Worm (Caenorhabditis elegans) whole organism, L3 larva: Measurements from ENCODE around the gene C03B1.9.

Experiments
- R02D3.7 ChIP-seq: fragments of 150-350 bp; optimal IDR thresholded peaks from 2 replicates; lab custom pipeline; 2014; ENCODE audit warnings: missing biosample characterization, missing genetic modification characterization
- ZK546.5 ChIP-seq: sonication (generic microtip); optimal IDR thresholded peaks from 2 replicates; lab custom pipeline; 2017; ENCODE audit warnings: missing biosample characterization, missing genetic modification characterization
- aly-2 ChIP-seq: fragments of 150-350 bp; optimal IDR thresholded peaks from 2 replicates; lab custom pipeline; 2014; ENCODE audit warnings: missing biosample characterization, missing genetic modification characterization
- ama-1 ChIP-seq: fragments of 150-350 bp; optimal IDR thresholded peaks from 2 replicates; lab custom pipeline; 2018
- ceh-16 ChIP-seq: sonication (generic microtip); optimal IDR thresholded peaks from 2 replicates; lab custom pipeline; 2017; ENCODE audit warnings: missing biosample characterization, missing genetic modification characterization
- ceh-28 ChIP-seq: fragments of 150-350 bp; optimal IDR thresholded peaks from 2 replicates; lab custom pipeline; 2014; ENCODE audit warnings: missing biosample characterization, missing genetic modification reagents, missing genetic modification characterization
- ceh-82 ChIP-seq: fragments of 150-350 bp; optimal IDR thresholded peaks from 2 replicates; lab custom pipeline; 2014; ENCODE audit warnings: missing biosample characterization, missing genetic modification characterization
- ceh-9 ChIP-seq: sonication (generic microtip); optimal IDR thresholded peaks from 2 replicates; lab custom pipeline; 2018; ENCODE audit warnings: missing biosample characterization, missing genetic modification characterization
- daf-12 ChIP-seq: fragments of 150-350 bp; optimal IDR thresholded peaks from 2 replicates; lab custom pipeline; 2014; ENCODE audit warnings: missing biosample characterization, missing genetic modification reagents, missing genetic modification characterization
- egl-27 ChIP-seq: sonication (generic microtip); optimal IDR thresholded peaks from 4 replicates; lab custom pipeline; 2017; ENCODE audit warnings: missing biosample characterization, missing genetic modification reagents, missing genetic modification characterization
- elt-2 ChIP-seq: sonication (generic microtip); optimal IDR thresholded peaks from 2 replicates; lab custom pipeline; 2016; ENCODE audit warnings: missing genetic modification reagents, mild to moderate bottlenecking, missing genetic modification characterization, missing compliant biosample characterization
- elt-3 ChIP-seq, 3 experiments: fragments of 150-350 bp in 1 of 3; sonication (generic microtip) in 2 of 3; optimal IDR thresholded peaks; 2 replicates in 2 of 3; 4 replicates in 1 of 3; lab custom pipeline; 2014 to 2017; ENCODE audit warnings: missing biosample characterization in 3 of 3, missing genetic modification characterization in 3 of 3
- eor-1 ChIP-seq, 2 experiments: fragments of 150-350 bp; optimal IDR thresholded peaks; 2 replicates each; lab custom pipeline; 2014 to 2018; ENCODE audit warnings: missing biosample characterization in 2 of 2, missing genetic modification characterization in 2 of 2
- fkh-10 ChIP-seq: sonication (generic microtip); optimal IDR thresholded peaks from 2 replicates; lab custom pipeline; 2017; ENCODE audit warnings: missing biosample characterization, missing genetic modification reagents, missing genetic modification characterization
- fkh-2 ChIP-seq: fragments of 150-350 bp; optimal IDR thresholded peaks from 2 replicates; lab custom pipeline; 2014; ENCODE audit warnings: missing biosample characterization, missing genetic modification reagents, missing genetic modification characterization
- fos-1 ChIP-seq: fragments of 150-350 bp; optimal IDR thresholded peaks from 2 replicates; lab custom pipeline; 2014; ENCODE audit warnings: missing biosample characterization, missing genetic modification characterization
- hmg-11 ChIP-seq: sonication (generic microtip); optimal IDR thresholded peaks from 2 replicates; lab custom pipeline; 2016; ENCODE audit warnings: missing genetic modification characterization, missing compliant biosample characterization
- jun-1 ChIP-seq: fragments of 150-350 bp; optimal IDR thresholded peaks from 2 replicates; lab custom pipeline; 2014; ENCODE audit warnings: missing biosample characterization, missing genetic modification reagents, missing genetic modification characterization
- lin-15B ChIP-seq: fragments of 150-350 bp; optimal IDR thresholded peaks from 2 replicates; lab custom pipeline; 2014; ENCODE audit warnings: missing biosample characterization, missing genetic modification characterization
- lin-39 ChIP-seq: fragments of 150-350 bp; optimal IDR thresholded peaks from 2 replicates; lab custom pipeline; 2018; ENCODE audit warnings: missing biosample characterization, missing genetic modification reagents, missing genetic modification characterization
- lsy-12 ChIP-seq: sonication (generic microtip); optimal IDR thresholded peaks from 2 replicates; lab custom pipeline; 2016; ENCODE audit warnings: mild to moderate bottlenecking, missing genetic modification characterization, missing compliant biosample characterization
- mdl-1 ChIP-seq: fragments of 150-350 bp; optimal IDR thresholded peaks from 2 replicates; lab custom pipeline; 2014; ENCODE audit warnings: missing biosample characterization, missing genetic modification characterization
- mml-1 ChIP-seq: fragments of 150-350 bp; sonication (generic microtip); optimal IDR thresholded peaks from 3 replicates; lab custom pipeline; 2014; ENCODE audit warnings: missing biosample characterization, missing genetic modification characterization
- nfya-1 ChIP-seq: sonication (generic microtip); optimal IDR thresholded peaks from 2 replicates; lab custom pipeline; 2017; ENCODE audit warnings: missing genetic modification characterization, mild to moderate bottlenecking, missing compliant biosample characterization, antibody characterized with exemption, moderate library complexity; ENCODE audit not compliant: insufficient read depth
- nhr-11 ChIP-seq: fragments of 150-350 bp; optimal IDR thresholded peaks from 2 replicates; lab custom pipeline; 2014; ENCODE audit warnings: missing biosample characterization, missing genetic modification characterization
- nhr-12 ChIP-seq: fragments of 150-350 bp; optimal IDR thresholded peaks from 2 replicates; lab custom pipeline; 2014; ENCODE audit warnings: missing biosample characterization, missing genetic modification characterization
- nhr-23 ChIP-seq: fragments of 150-350 bp; optimal IDR thresholded peaks from 2 replicates; lab custom pipeline; 2014; ENCODE audit warnings: missing biosample characterization, missing genetic modification reagents, missing genetic modification characterization
- nhr-237 ChIP-seq: fragments of 150-350 bp; optimal IDR thresholded peaks from 2 replicates; lab custom pipeline; 2014; ENCODE audit warnings: missing biosample characterization, missing genetic modification characterization
- nhr-25 ChIP-seq: sonication (generic microtip); optimal IDR thresholded peaks from 2 replicates; lab custom pipeline; 2017; ENCODE audit warnings: missing biosample characterization, missing genetic modification characterization
- nhr-28 ChIP-seq: fragments of 150-350 bp; optimal IDR thresholded peaks from 2 replicates; lab custom pipeline; 2014; ENCODE audit warnings: missing biosample characterization, missing genetic modification characterization
- nhr-43 ChIP-seq: sonication (generic microtip); optimal IDR thresholded peaks from 2 replicates; lab custom pipeline; 2016; ENCODE audit warnings: mild to moderate bottlenecking, missing genetic modification characterization, missing compliant biosample characterization; ENCODE audit not compliant: poor library complexity, severe bottlenecking
- nhr-67 ChIP-seq: fragments of 150-350 bp; optimal IDR thresholded peaks from 2 replicates; lab custom pipeline; 2014; ENCODE audit warnings: missing biosample characterization, missing genetic modification characterization
- nhr-76 ChIP-seq: fragments of 150-350 bp; sonication (generic microtip); optimal IDR thresholded peaks from 5 replicates; lab custom pipeline; 2014; ENCODE audit warnings: missing biosample characterization, missing genetic modification characterization
- nhr-77 ChIP-seq: fragments of 150-350 bp; optimal IDR thresholded peaks from 2 replicates; lab custom pipeline; 2014; ENCODE audit warnings: missing biosample characterization, missing genetic modification characterization
- pha-4 ChIP-seq: fragments of 150-350 bp; optimal IDR thresholded peaks from 2 replicates; lab custom pipeline; 2014; ENCODE audit warnings: missing biosample characterization, missing genetic modification reagents, missing genetic modification characterization
- pqm-1 ChIP-seq: fragments of 150-350 bp; optimal IDR thresholded peaks from 2 replicates; lab custom pipeline; 2017; ENCODE audit warnings: missing biosample characterization, missing genetic modification characterization, inconsistent platforms
- sea-2 ChIP-seq: fragments of 150-350 bp; sonication (generic microtip); optimal IDR thresholded peaks from 4 replicates; lab custom pipeline; 2014; ENCODE audit warnings: missing biosample characterization, missing genetic modification reagents, missing genetic modification characterization
- skn-1 ChIP-seq: fragments of 150-350 bp; optimal IDR thresholded peaks from 2 replicates; lab custom pipeline; 2014; ENCODE audit warnings: missing biosample characterization, missing genetic modification characterization
- snpc-4 ChIP-seq: fragments of 150-350 bp; optimal IDR thresholded peaks from 2 replicates; lab custom pipeline; 2014; ENCODE audit warnings: missing biosample characterization, missing genetic modification characterization
- tbx-2 ChIP-seq: sonication (generic microtip); optimal IDR thresholded peaks from 2 replicates; lab custom pipeline; 2016; ENCODE audit warnings: mild to moderate bottlenecking, missing genetic modification characterization, missing compliant biosample characterization
- unc-39 ChIP-seq: sonication (generic microtip); optimal IDR thresholded peaks from 4 replicates; lab custom pipeline; 2017; ENCODE audit warnings: missing biosample characterization, missing genetic modification characterization
- unc-62 ChIP-seq: fragments of 150-350 bp; sonication (generic microtip); optimal IDR thresholded peaks from 4 replicates; lab custom pipeline; 2014; ENCODE audit warnings: missing biosample characterization, missing genetic modification reagents, missing genetic modification characterization
- zag-1 ChIP-seq: fragments of 150-350 bp; optimal IDR thresholded peaks from 2 replicates; lab custom pipeline; 2014; ENCODE audit warnings: missing biosample characterization, missing genetic modification characterization
- ztf-11 ChIP-seq: fragments of 150-350 bp; optimal IDR thresholded peaks from 2 replicates; lab custom pipeline; 2014; ENCODE audit warnings: missing biosample characterization, missing genetic modification characterization
- ztf-4 ChIP-seq: fragments of 150-350 bp; optimal IDR thresholded peaks from 2 replicates; lab custom pipeline; 2014; ENCODE audit warnings: missing biosample characterization, missing genetic modification characterization

The C03B1.9 gene

ce11 chrX:6311391-6311790 lies 35.5 kb downstream of the C03B1.9 start, which contains the start of gene npr-38:
Gene npr-38, plus strand, starts transcription at chrX:6311691.
- TF ChIP-seq unc-39 (tag; lab: Kevin White, UChicago), result no peak
- no peak for TF ChIP-seq daf-12 (tag; lab: Kevin White, UChicago)
- no peak for TF ChIP-seq pha-4 (tag; lab: Kevin White, UChicago)
- no peak for TF ChIP-seq pqm-1
- no peak for TF ChIP-seq mml-1 (tag; lab: Kevin White, UChicago)
- no peak for TF ChIP-seq skn-1 (tag; lab: Kevin White, UChicago)
- TF ChIP-seq lsy-12, result no peak
- TF ChIP-seq nhr-11 (tag; lab: Kevin White, UChicago), result no peak
- TF ChIP-seq eor-1 (tag; optimal IDR thresholded peaks at IDR 0.05; lab: Kevin White, UChicago), result no peak
- no peak for TF ChIP-seq nhr-12
- no peak for TF ChIP-seq ama-1 (lab: Kevin White, UChicago)
- TF ChIP-seq fkh-10, result no peak
- no peak for TF ChIP-seq ceh-82 (tag; lab: Kevin White, UChicago)
- no peak for TF ChIP-seq ztf-4 (tag; lab: Kevin White, UChicago)
- TF ChIP-seq aly-2, result no peak
- no peak for TF ChIP-seq mdl-1 (tag; lab: Kevin White, UChicago)
- TF ChIP-seq nhr-25 (tag; lab: Kevin White, UChicago), result no peak
- no peak for TF ChIP-seq fos-1 (tag; lab: Kevin White, UChicago)
- no peak for TF ChIP-seq nhr-77 (tag; lab: Kevin White, UChicago)
- TF ChIP-seq lin-39, result no peak

ce11 chrX:6299641-6300240 lies 47.2 kb downstream of the C03B1.9 start, which contains the start of gene cest-16:
Gene cest-16, plus strand, starts transcription at chrX:6299942.
- TF ChIP-seq nhr-23 (tag; lab: Kevin White, UChicago) (no peak), lsy-12 (no peak), fkh-10 (no peak), mdl-1 (tag; lab: Kevin White, UChicago) (no peak), skn-1 (tag; lab: Kevin White, UChicago) (no peak), nhr-12 (no peak), nhr-43 (tag; lab: Kevin White, UChicago) (no peak), ztf-11 (no peak), R02D3.7 (no peak), daf-12 (tag; lab: Kevin White, UChicago) (no peak)

ce11 chrX:6296402-6296844 lies 50.5 kb downstream of the C03B1.9 start:
- TF ChIP-seq fos-1 (tag; lab: Kevin White, UChicago), result peak; percentile 96
- peak; percentile 98 for TF ChIP-seq zag-1 (tag; lab: Kevin White, UChicago)
- peak; percentile 97 for TF ChIP-seq nfya-1 (tag; lab: Kevin White, UChicago)
- peak; percentile 91 for TF ChIP-seq pqm-1
- peak; percentile 85 for TF ChIP-seq mdl-1 (tag; lab: Kevin White, UChicago)
- peak; percentile 99 for TF ChIP-seq ceh-28 (tag; lab: Kevin White, UChicago)
- TF ChIP-seq lin-15B (tag; lab: Kevin White, UChicago), result peak; percentile 37
- TF ChIP-seq nhr-67 (tag; lab: Kevin White, UChicago), result peak; percentile 53
- TF ChIP-seq egl-27 (tag; lab: Kevin White, UChicago), result peak; percentile 89
- TF ChIP-seq tbx-2 (tag; lab: Kevin White, UChicago), result peak; percentile 99
- peak; percentile 77 for TF ChIP-seq unc-39 (tag; lab: Kevin White, UChicago)
- TF ChIP-seq snpc-4 (tag; lab: Kevin White, UChicago), result peak; percentile 91
- TF ChIP-seq ama-1 (lab: Kevin White, UChicago), result no peak
- TF ChIP-seq nhr-76, result peak; percentile 82
- TF ChIP-seq fkh-10, result peak; percentile 100
- peak; percentile 98 for TF ChIP-seq ceh-82 (tag; lab: Kevin White, UChicago)
- TF ChIP-seq eor-1 (tag; optimal IDR thresholded peaks at IDR 0.05; lab: Kevin White, UChicago), result peak; percentile 4 to 81
- peak; percentile 100 for TF ChIP-seq jun-1 (tag; lab: Kevin White, UChicago)
- TF ChIP-seq nhr-77 (tag; lab: Kevin White, UChicago), result peak; percentile 100
- peak; percentile 49 for TF ChIP-seq nhr-12
- peak; percentile 98 for TF ChIP-seq lsy-12
- peak; percentile 100 for TF ChIP-seq nhr-25 (tag; lab: Kevin White, UChicago)
- TF ChIP-seq nhr-237, result peak; percentile 89
- peak; percentile 97 for TF ChIP-seq fkh-2 (tag; lab: Kevin White, UChicago)
- TF ChIP-seq ztf-11, result peak; percentile 82
- peak; percentile 100 for TF ChIP-seq lin-39
- peak; percentile 98 for TF ChIP-seq skn-1 (tag; lab: Kevin White, UChicago)
- TF ChIP-seq mml-1 (tag; lab: Kevin White, UChicago), result no peak
- peak; percentile 99 for TF ChIP-seq nhr-11 (tag; lab: Kevin White, UChicago)
- peak; percentile 76 for TF ChIP-seq ceh-9 (tag; lab: Kevin White, UChicago)
- peak; percentile 98 for TF ChIP-seq hmg-11
- TF ChIP-seq elt-3 (tag; optimal IDR thresholded peaks at IDR 0.05; lab: Kevin White, UChicago), result peak; percentile 94 to 99 (median 97)
- TF ChIP-seq ztf-4 (tag; lab: Kevin White, UChicago), result peak; percentile 92
- peak; percentile 69 for TF ChIP-seq ZK546.5 (tag; lab: Kevin White, UChicago)
- TF ChIP-seq aly-2, result peak; percentile 98
- peak; percentile 93 for TF ChIP-seq nhr-28 (tag; lab: Kevin White, UChicago)
- peak; percentile 88 for TF ChIP-seq elt-2 (tag; lab: Kevin White, UChicago)
- peak; percentile 97 for TF ChIP-seq unc-62 (GFP tag; lab: Kevin White, UChicago)
- no peak for TF ChIP-seq sea-2 (GFP tag; lab: Kevin White, UChicago)
- TF ChIP-seq ceh-16, result peak; percentile 84
- peak; percentile 98 for TF ChIP-seq pha-4 (tag; lab: Kevin White, UChicago)
- peak; percentile 95 for TF ChIP-seq R02D3.7
